Fruit fly (Drosophila melanogaster): ENCODE data around the gene spen.
A peak's percentile ranks its signal among the peaks of the same experiment; 100 is the strongest.

spen gene

dm6 chr2L:131466-132270, 27.2 kb upstream of the spen start, which contains the start of gene Gs1 (continued):
- TF ChIP-seq odd (GFP tag; optimal IDR thresholded peaks at IDR 0.05) (peak; percentile 4), run (tag; optimal IDR thresholded peaks at IDR 0.05) (peak; percentile 7), pho (GFP tag; optimal IDR thresholded peaks at IDR 0.05) (peak; percentile 17), sob (GFP tag; IDR thresholded peaks at IDR 0.05) (peak; percentile 70), Mrtf (GFP tag; IDR thresholded peaks at IDR 0.05) (no peak), CG2678 (tag; optimal IDR thresholded peaks at IDR 0.05) (peak; percentile 40), Dek (tag; optimal IDR thresholded peaks at IDR 0.05) (peak; percentile 37), BtbVII (GFP tag; optimal IDR thresholded peaks at IDR 0.05) (peak; percentile 74), CG10209 (GFP tag; optimal IDR thresholded peaks at IDR 0.05) (no peak), CG3407 (GFP tag; optimal IDR thresholded peaks at IDR 0.05) (peak; percentile 16), ftz-f1 (GFP tag; optimal IDR thresholded peaks at IDR 0.05) (peak; percentile 89), gcm (GFP tag; optimal IDR thresholded peaks at IDR 0.05) (peak; percentile 39), CG11695 (GFP tag; IDR thresholded peaks at IDR 0.05) (0 out of 3 replicates have a peak, but pooled peaks have one; percentile 40), dmrt99B (tag; optimal IDR thresholded peaks at IDR 0.05) (peak; percentile 33), lilli (GFP tag; optimal IDR thresholded peaks at IDR 0.05) (peak; percentile 14), CG1529 (GFP tag; optimal IDR thresholded peaks at IDR 0.05) (peak; percentile 17), CG8359 (GFP tag; optimal IDR thresholded peaks at IDR 0.05; ENCODE audit: borderline replicate concordance) (peak; percentile 17), HmgZ (tag; optimal IDR thresholded peaks at IDR 0.05) (peak; percentile 81), gfzf (GFP tag; optimal IDR thresholded peaks at IDR 0.05) (no peak), Asciz (GFP tag; optimal IDR thresholded peaks at IDR 0.05) (peak; percentile 15), CG11504 (tag; optimal IDR thresholded peaks at IDR 0.05) (peak; percentile 21), CG1603 (tag; optimal IDR thresholded peaks at IDR 0.05) (peak; percentile 0), D19A (tag; optimal IDR thresholded peaks at IDR 0.05) (peak; percentile 46), Bdp1 (GFP tag; optimal IDR thresholded peaks at IDR 0.05) (no peak), pan (optimal IDR thresholded peaks at IDR 0.05) (no peak), pan (GFP tag; optimal IDR thresholded peaks at IDR 0.05 in 1 of 2, IDR thresholded peaks at IDR 0.05 in 1 of 2) (peak in 1 of 2 experiments; percentile 29), Poxn (GFP tag; IDR thresholded peaks at IDR 0.05) (no peak), hkb (optimal IDR thresholded peaks at IDR 0.05) (no peak), hkb (GFP tag; IDR thresholded peaks at IDR 0.05) (peak; percentile 49; the same call in 1 of the 2 replicates), fru (optimal IDR thresholded peaks at IDR 0.05) (no peak), CG34376 (GFP tag; optimal IDR thresholded peaks at IDR 0.05) (peak; percentile 85), CG13894 (tag; optimal IDR thresholded peaks at IDR 0.05) (peak; percentile 67), CG14014 (GFP tag; IDR thresholded peaks at IDR 0.05) (0 out of 2 replicates have a peak, but pooled peaks have one; percentile 29), Sox100B (GFP tag; optimal IDR thresholded peaks at IDR 0.05) (no peak), Fer3 (tag; optimal IDR thresholded peaks at IDR 0.05) (peak; percentile 50), CG10267 (tag; optimal IDR thresholded peaks at IDR 0.05) (peak; percentile 13), Lpt (GFP tag; optimal IDR thresholded peaks at IDR 0.05) (no peak), CG16813 (GFP tag; IDR thresholded peaks at IDR 0.05; ENCODE audit: partially characterized antibody) (no peak), Adf1 (GFP tag; IDR thresholded peaks at IDR 0.05) (peak; percentile 79), yki (optimal IDR thresholded peaks at IDR 0.05) (peak; percentile 36), kah (GFP tag; optimal IDR thresholded peaks at IDR 0.05) (peak; percentile 21), CG34224 (GFP tag; IDR thresholded peaks at IDR 0.05; ENCODE audit: partially characterized antibody) (peak; percentile 68; the same call in 2 of the 3 replicates), CG2199 (GFP tag; IDR thresholded peaks at IDR 0.05) (peak; percentile 98), lbe (GFP tag; optimal IDR thresholded peaks at IDR 0.05) (peak; percentile 0), CG17802 (tag; optimal IDR thresholded peaks at IDR 0.05) (no peak), ato (GFP tag; IDR thresholded peaks at IDR 0.05; ENCODE audit: partially characterized antibody) (0 out of 2 replicates have a peak, but pooled peaks have one; percentile 53), Doc3 (GFP tag; IDR thresholded peaks at IDR 0.05; ENCODE audit: partially characterized antibody) (peak; percentile 14; the same call in 1 of the 3 replicates), NFAT (GFP tag; IDR thresholded peaks at IDR 0.05) (no peak), CG4360 (GFP tag; IDR thresholded peaks at IDR 0.05) (no peak)
